Worm (Caenorhabditis elegans): ENCODE measurements around the gene K04C1.2.

ce11 chrX:14231987-14232386, 6.5 kb upstream of the K04C1.2 start:
- TF ChIP-seq ceh-82 (tag; optimal IDR thresholded peaks at IDR 0.05): no peak
- TF ChIP-seq lin-39 (tag; optimal IDR thresholded peaks at IDR 0.05): no peak
- TF ChIP-seq fos-1 (tag; optimal IDR thresholded peaks at IDR 0.05): no peak
- TF ChIP-seq nhr-23 (tag; optimal IDR thresholded peaks at IDR 0.05): no peak
- TF ChIP-seq snpc-4 (tag; optimal IDR thresholded peaks at IDR 0.05): no peak
- TF ChIP-seq R02D3.7 (tag; optimal IDR thresholded peaks at IDR 0.05): no peak
- TF ChIP-seq ama-1 (optimal IDR thresholded peaks at IDR 0.05): no peak
- no peak for TF ChIP-seq mab-5 (tag; optimal IDR thresholded peaks at IDR 0.05)
- no peak for TF ChIP-seq nhr-77 (tag; optimal IDR thresholded peaks at IDR 0.05)

Data from whole organism, L2 larva.